Fruit fly (Drosophila melanogaster) whole organism, prepupa: Measurements from ENCODE around the gene CG11726.

ENCODE experiments used
- CG10669 ChIP-seq: fragments of 200-800 bp; sonication (Bioruptor generic); optimal IDR thresholded peaks from 3 replicates; lab custom pipeline; 2018; ENCODE audit warnings: missing biosample characterization, mild to moderate bottlenecking, missing genetic modification characterization, moderate library complexity
- Eip78C ChIP-seq: fragments of 200-800 bp; sonication (Bioruptor generic); peaks from one replicate; lab custom pipeline; 2016; ENCODE audit warnings: missing biosample characterization, missing genetic modification characterization
- spab ChIP-seq: fragments of 200-800 bp; sonication (Bioruptor generic); optimal IDR thresholded peaks from 2 replicates; lab custom pipeline; 2017; ENCODE audit warnings: missing biosample characterization, mild to moderate bottlenecking, missing genetic modification characterization, missing genetic modification reagents

- TF ChIP-seq Eip78C (GFP tag; lab: Kevin White, UChicago) (peak; percentile 94), CG10669 (peak; percentile 88), spab (GFP tag; lab: Kevin White, UChicago) (peak; percentile 88)
Observed at dm6 chr3L:11369778-11370684, 24.5 kb upstream of the CG11726 start.
